Worm (Caenorhabditis elegans) whole organism, late embryonic: ENCODE results near the gene Y38F1A.2.

ENCODE experiments used
- ama-1 ChIP-seq: fragments of 150-350 bp; optimal IDR thresholded peaks from 2 replicates; lab custom pipeline; 2014
- ceh-14 ChIP-seq: sonication (generic microtip); optimal IDR thresholded peaks from 2 replicates; lab custom pipeline; 2016; ENCODE audit warnings: missing genotype, missing genetic modification characterization, missing compliant biosample characterization
- ceh-9 ChIP-seq: sonication (generic microtip); optimal IDR thresholded peaks from 2 replicates; lab custom pipeline; 2016; ENCODE audit warnings: mild to moderate bottlenecking, missing genetic modification characterization, inconsistent platforms, missing compliant biosample characterization
- dmd-4 ChIP-seq: sonication (generic microtip); optimal IDR thresholded peaks from 2 replicates; lab custom pipeline; 2016; ENCODE audit warnings: borderline replicate concordance, missing genetic modification characterization, missing compliant biosample characterization
- fkh-10 ChIP-seq: fragments of 150-350 bp; optimal IDR thresholded peaks from 2 replicates; lab custom pipeline; 2014; ENCODE audit warnings: missing biosample characterization, missing genetic modification reagents, missing genetic modification characterization
- gmeb-2 ChIP-seq: sonication (generic microtip); optimal IDR thresholded peaks from 2 replicates; lab custom pipeline; 2016; ENCODE audit warnings: missing genetic modification characterization, inconsistent platforms, missing compliant biosample characterization
- hlh-13 ChIP-seq: fragments of 200-800 bp; sonication (Bioruptor generic); optimal IDR thresholded peaks from 2 replicates; lab custom pipeline; 2018; ENCODE audit warnings: mild to moderate bottlenecking, missing genetic modification characterization, missing compliant biosample characterization
- hlh-15 ChIP-seq: sonication (generic microtip); optimal IDR thresholded peaks from 2 replicates; lab custom pipeline; 2016; ENCODE audit warnings: missing genetic modification characterization, missing compliant biosample characterization
- pqm-1 ChIP-seq: sonication (generic microtip); optimal IDR thresholded peaks from 2 replicates; lab custom pipeline; 2016; ENCODE audit warnings: missing genetic modification characterization, missing compliant biosample characterization
- ref-2 ChIP-seq: sonication (generic microtip); optimal IDR thresholded peaks from 2 replicates; lab custom pipeline; 2016; ENCODE audit warnings: missing genetic modification characterization, missing compliant biosample characterization
- tbx-7 ChIP-seq: sonication (generic microtip); optimal IDR thresholded peaks from 2 replicates; lab custom pipeline; 2016; ENCODE audit warnings: missing genotype, missing genetic modification characterization, missing compliant biosample characterization
- ttx-3 ChIP-seq: sonication (generic microtip); optimal IDR thresholded peaks from 2 replicates; lab custom pipeline; 2016; ENCODE audit warnings: missing genetic modification reagents, missing genetic modification characterization, missing compliant biosample characterization
- unc-86 ChIP-seq: sonication (generic microtip); optimal IDR thresholded peaks from 2 replicates; lab custom pipeline; 2016; ENCODE audit warnings: missing genetic modification characterization, missing compliant biosample characterization

DNA sequence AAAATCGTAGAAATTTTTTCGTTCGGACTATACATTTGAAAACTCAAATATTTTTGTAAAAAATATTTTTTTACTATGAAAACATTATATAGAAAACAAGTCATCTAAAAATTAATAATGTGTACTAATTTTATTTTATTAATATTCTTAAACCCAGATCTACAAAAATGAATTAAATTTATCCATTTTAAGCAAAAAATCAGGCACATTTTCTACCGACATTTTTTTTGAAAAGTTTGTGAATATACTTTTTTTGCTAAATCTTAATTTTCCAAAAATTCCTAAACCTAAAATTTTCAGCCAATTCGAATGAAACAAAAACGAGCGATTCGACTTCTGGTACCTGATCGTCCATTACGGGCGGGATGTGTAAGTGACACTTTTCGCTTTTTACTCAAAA, 15.0 kb upstream of the Y38F1A.2 start, which contains the start of gene arrd-10:
- TF ChIP-seq ceh-14 (tag; lab: Kevin White, UChicago) (no peak), gmeb-2 (tag; lab: Kevin White, UChicago) (no peak), dmd-4 (tag; lab: Kevin White, UChicago) (no peak), ref-2 (tag; lab: Kevin White, UChicago) (no peak), ttx-3 (no peak), ama-1 (no peak), unc-86 (no peak), pqm-1 (tag; lab: Kevin White, UChicago) (no peak), tbx-7 (tag; lab: Kevin White, UChicago) (no peak), hlh-13 (GFP tag; lab: Kevin White, UChicago) (no peak), fkh-10 (no peak), ceh-9 (tag; lab: Kevin White, UChicago) (no peak), hlh-15 (tag; lab: Kevin White, UChicago) (no peak)
